Worm (Caenorhabditis elegans): Measurements from ENCODE around the gene cku-70.

ce11 chrIII:11123844-11124243, 30.8 kb upstream of the cku-70 start:
- TF ChIP-seq jun-1 (tag; optimal IDR thresholded peaks at IDR 0.05) (no peak), mxl-2 (GFP tag; conservative IDR thresholded peaks at IDR 0.05) (no peak), nhr-11 (tag; optimal IDR thresholded peaks at IDR 0.05) (no peak), fkh-10 (GFP tag; optimal IDR thresholded peaks at IDR 0.05) (no peak), lin-39 (tag; optimal IDR thresholded peaks at IDR 0.05) (no peak), egl-27 (tag; optimal IDR thresholded peaks at IDR 0.05) (no peak), pha-4 (GFP tag; IDR thresholded peaks at IDR 0.05) (no peak), pha-4 (tag; optimal IDR thresholded peaks at IDR 0.05) (no peak), hmg-1.1 (GFP tag; IDR thresholded peaks at IDR 0.05) (no peak), daf-19 (GFP tag; conservative IDR thresholded peaks at IDR 0.05) (no peak), fos-1 (tag; optimal IDR thresholded peaks at IDR 0.05) (no peak)
